Worm (Caenorhabditis elegans): ENCODE data around the gene srt-3.
"Not testable (repeated sequence)": the region's sequence is repeated elsewhere in the genome, so short reads cannot be mapped to it uniquely, and the experiment has no call there.

srt-3 gene

DNA sequence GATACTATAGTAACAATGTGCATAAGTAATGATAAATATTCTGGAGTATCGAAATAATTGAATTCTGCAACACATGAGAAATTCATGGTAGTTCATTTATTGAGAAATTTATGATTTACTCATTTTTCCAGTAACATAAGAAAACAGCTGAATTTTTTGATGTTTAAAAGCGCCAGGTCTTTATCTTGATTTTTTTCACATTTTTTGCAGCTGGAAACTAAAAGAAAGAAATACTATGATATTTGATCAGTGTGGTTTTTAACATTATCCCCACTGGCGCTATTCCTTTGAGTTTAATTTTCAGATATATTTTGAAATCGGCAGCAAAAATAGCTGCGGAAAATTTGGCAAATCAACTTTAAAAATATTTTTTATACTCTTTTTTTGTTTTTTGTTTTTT lies 33.4 kb upstream of the srt-3 start, which contains the start of gene srh-194:
Gene srh-194, minus strand, starts transcription at position 101 of the 400 bp plus-strand sequence.
- TF ChIP-seq F37B4.10 (GFP tag; IDR thresholded peaks at IDR 0.05); lsy-27 (tag; optimal IDR thresholded peaks at IDR 0.05; ENCODE audit: borderline replicate concordance, insufficient read depth); rcor-1 (GFP tag; IDR thresholded peaks at IDR 0.05): not testable (repeated sequence)

- TF ChIP-seq F23B12.7 (tag; optimal IDR thresholded peaks at IDR 0.05; ENCODE audit: insufficient read depth); lir-1 (GFP tag; conservative IDR thresholded peaks at IDR 0.05); nhr-90 (tag; optimal IDR thresholded peaks at IDR 0.05): not testable (repeated sequence)
Observed at ce11 chrV:4290093-4290492, 30.1 kb upstream of the srt-3 start, which contains the start of gene srh-193. Gene srh-193 (minus strand): TSS chrV:4290193.

- TF ChIP-seq mxl-1 (tag; optimal IDR thresholded peaks at IDR 0.05); Y67H2A.10 (GFP tag; conservative IDR thresholded peaks at IDR 0.05); egl-44 (GFP tag; IDR thresholded peaks at IDR 0.05): not testable (repeated sequence)
Observed at ce11 chrV:4284737-4285136, 24.7 kb upstream of the srt-3 start, which contains the start of gene srt-19. Gene srt-19 (plus strand): TSS chrV:4285037.

DNA sequence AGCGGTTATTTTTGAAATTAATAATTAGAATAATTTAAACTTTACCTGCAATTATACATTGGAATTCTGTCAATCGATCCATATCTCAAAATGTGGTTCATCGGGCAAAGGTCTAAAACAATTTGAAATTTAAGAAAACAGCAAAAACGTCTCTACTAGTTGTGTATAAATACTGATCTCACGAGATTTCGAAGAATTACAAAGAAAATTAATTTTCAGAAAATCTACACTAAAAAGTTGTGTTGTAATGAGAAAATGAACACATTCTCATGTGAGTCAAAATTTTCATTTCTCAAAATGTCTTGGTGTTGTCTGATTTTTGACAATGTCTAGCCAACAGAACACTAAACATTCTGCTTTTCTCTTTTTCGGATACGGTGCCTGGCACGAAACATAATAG lies 21.7 kb upstream of the srt-3 start, which contains the start of gene srt-37:
Gene srt-37, minus strand, starts transcription at position 101 of the 400 bp plus-strand sequence.
- TF ChIP-seq K12H6.12 (tag; optimal IDR thresholded peaks at IDR 0.05); fkh-3 (tag; optimal IDR thresholded peaks at IDR 0.05); nfyb-1 (GFP tag; IDR thresholded peaks at IDR 0.05): not testable (repeated sequence)

DNA sequence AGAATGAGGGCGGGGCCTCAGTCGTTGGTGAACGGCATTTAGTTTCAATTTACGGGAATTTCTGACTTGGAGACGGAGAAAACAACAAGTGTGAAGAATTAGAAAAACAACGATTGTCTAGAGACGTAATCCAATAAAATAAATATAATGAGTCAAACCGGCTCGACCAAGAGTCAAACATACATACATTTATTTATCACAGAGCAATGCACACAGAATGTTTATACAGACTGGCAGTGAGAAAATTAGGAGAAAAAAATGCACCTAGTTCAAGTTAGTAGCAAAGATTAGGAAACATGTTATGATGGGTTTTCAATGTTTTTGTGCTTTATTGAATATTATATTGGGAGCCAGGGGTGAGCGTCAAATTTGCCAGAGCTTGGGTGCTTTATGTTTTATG lies 18.7 kb upstream of the srt-3 start, which contains the start of gene srt-20:
Gene srt-20, minus strand, starts transcription at position 101 of the 400 bp plus-strand sequence.
- TF ChIP-seq F57A8.1 (GFP tag; optimal IDR thresholded peaks at IDR 0.05); unc-62 (GFP tag; optimal IDR thresholded peaks at IDR 0.05); F52B5.7 (tag; optimal IDR thresholded peaks at IDR 0.05): not testable (repeated sequence)

ce11 chrV:4273372-4273771 lies 13.4 kb upstream of the srt-3 start:
- TF ChIP-seq pbrm-1 (GFP tag; IDR thresholded peaks at IDR 0.05), result no peak
- no peak for TF ChIP-seq F37B4.10 (GFP tag; IDR thresholded peaks at IDR 0.05)
- TF ChIP-seq F57C9.4 (tag; optimal IDR thresholded peaks at IDR 0.05), result no peak
- TF ChIP-seq ztf-3 (GFP tag; optimal IDR thresholded peaks at IDR 0.05), result no peak
- TF ChIP-seq Y67H2A.10 (GFP tag; conservative IDR thresholded peaks at IDR 0.05), result no peak
- no peak for TF ChIP-seq ceh-100 (GFP tag; IDR thresholded peaks at IDR 0.05)
- no peak for TF ChIP-seq mel-28 (tag; optimal IDR thresholded peaks at IDR 0.05; ENCODE audit: borderline replicate concordance)
- no peak for TF ChIP-seq lin-26 (GFP tag; IDR thresholded peaks at IDR 0.05)
- TF ChIP-seq bed-1 (GFP tag; IDR thresholded peaks at IDR 0.05), result no peak
- no peak for TF ChIP-seq somi-1 (GFP tag; optimal IDR thresholded peaks at IDR 0.05)
- no peak for TF ChIP-seq ztf-6 (GFP tag; IDR thresholded peaks at IDR 0.05)
- no peak for TF ChIP-seq sea-2 (GFP tag; IDR thresholded peaks at IDR 0.05)
- TF ChIP-seq ceh-40 (GFP tag; IDR thresholded peaks at IDR 0.05), result no peak
- no peak for TF ChIP-seq ekl-4 (GFP tag; IDR thresholded peaks at IDR 0.05)
- TF ChIP-seq hrde-1 (tag; optimal IDR thresholded peaks at IDR 0.05; ENCODE audit: borderline replicate concordance), result no peak
- TF ChIP-seq T07F8.4 (tag; optimal IDR thresholded peaks at IDR 0.05), result no peak
- no peak for TF ChIP-seq attf-5 (GFP tag; optimal IDR thresholded peaks at IDR 0.05)
- no peak for TF ChIP-seq F33H1.4 (GFP tag; IDR thresholded peaks at IDR 0.05)
